Fruit fly (Drosophila melanogaster) whole organism, embryonic: ENCODE data around the gene ppk23.
A peak's percentile ranks its signal among the peaks of the same experiment; 100 is the strongest.

Experiments
- ATbp ChIP-seq: fragments of 200-800 bp; sonication (Bioruptor generic); optimal IDR thresholded peaks from 2 replicates; lab custom pipeline; 2017; ENCODE audit warnings: missing biosample characterization, mild to moderate bottlenecking, missing genetic modification characterization, missing genetic modification reagents
- CG14014 ChIP-seq: fragments of 200-800 bp; sonication (Bioruptor generic); IDR thresholded peaks from 2 replicates; pipeline ENCODE4 v1.3.6; 2022; ENCODE audit warnings: missing biosample characterization, missing genetic modification characterization
- CG14441 ChIP-seq: fragments of 200-800 bp; sonication (Bioruptor generic); IDR thresholded peaks from 2 replicates; pipeline ENCODE4 v1.3.6; 2022; ENCODE audit warnings: missing biosample characterization, missing genetic modification characterization
- CG15696 ChIP-seq: fragments of 200-800 bp; sonication (Bioruptor generic); optimal IDR thresholded peaks from 2 replicates; lab custom pipeline; 2019; ENCODE audit warnings: missing biosample characterization, mild to moderate bottlenecking, missing genetic modification characterization, moderate library complexity
- CG17385 ChIP-seq: fragments of 200-800 bp; sonication (Bioruptor generic); optimal IDR thresholded peaks from 3 replicates; lab custom pipeline; 2018; ENCODE audit warnings: missing biosample characterization, mild to moderate bottlenecking, missing genetic modification characterization
- CG17802 ChIP-seq: fragments of 200-800 bp; sonication (Bioruptor generic); optimal IDR thresholded peaks from 2 replicates; lab custom pipeline; 2018; ENCODE audit warnings: missing biosample characterization, mild to moderate bottlenecking, missing genetic modification characterization, moderate library complexity
- CG31388 ChIP-seq: fragments of 200-800 bp; sonication (Bioruptor generic); optimal IDR thresholded peaks from 2 replicates; lab custom pipeline; 2016; ENCODE audit warnings: missing biosample characterization, missing genetic modification characterization
- CG32532 ChIP-seq: fragments of 200-800 bp; sonication (Bioruptor generic); IDR thresholded peaks from 2 replicates; pipeline ENCODE4 v1.3.6; 2022; ENCODE audit warnings: missing biosample characterization, missing genetic modification characterization
- CG32767 ChIP-seq: fragments of 200-800 bp; sonication (Bioruptor generic); IDR thresholded peaks from 2 replicates; pipeline ENCODE4 v1.3.6; 2022; ENCODE audit warnings: missing biosample characterization, missing genetic modification characterization
- CG6791 ChIP-seq: fragments of 200-800 bp; sonication (Bioruptor generic); IDR thresholded peaks from 3 replicates; pipeline ENCODE4 v1.3.6; 2022; ENCODE audit warnings: missing biosample characterization, missing genetic modification characterization; ENCODE audit not compliant: partially characterized antibody
- CG8290 ChIP-seq, 3 experiments: fragments of 200-800 bp; sonication (Bioruptor generic); optimal IDR thresholded peaks; 2 replicates each; lab custom pipeline; 2016 to 2019; ENCODE audit warnings: missing biosample characterization in 3 of 3, missing genetic modification characterization in 3 of 3, mild to moderate bottlenecking in 2 of 3, moderate library complexity in 1 of 3
- Camta ChIP-seq: fragments of 200-800 bp; sonication (Bioruptor generic); optimal IDR thresholded peaks from 2 replicates; lab custom pipeline; 2016; ENCODE audit warnings: missing biosample characterization, missing genetic modification characterization
- Doc2 ChIP-seq: fragments of 200-800 bp; sonication (Bioruptor generic); IDR thresholded peaks from 2 replicates; pipeline ENCODE4 v1.3.6; 2022; ENCODE audit warnings: missing biosample characterization, missing genetic modification characterization
- Drgx ChIP-seq: fragments of 200-800 bp; sonication (Bioruptor generic); IDR thresholded peaks from 2 replicates; pipeline ENCODE4 v1.3.6; 2022; ENCODE audit warnings: missing biosample characterization, missing genetic modification characterization
- Ets65A ChIP-seq: fragments of 200-800 bp; sonication (Bioruptor generic); peaks from one replicate; lab custom pipeline; 2016; ENCODE audit warnings: missing biosample characterization, missing genetic modification characterization
- HLH4C ChIP-seq: fragments of 200-800 bp; sonication (Bioruptor generic); IDR thresholded peaks from 3 replicates; pipeline ENCODE4 v1.3.6; 2022; ENCODE audit warnings: missing biosample characterization, missing genetic modification characterization; ENCODE audit not compliant: partially characterized antibody
- Hr78 ChIP-seq, 2 experiments: fragments of 200-800 bp in 1 of 2; fragments of >200 bp in 1 of 2; sonication (Bioruptor generic) in 1 of 2; optimal IDR thresholded peaks; 2 replicates each; lab custom pipeline; 2017 to 2019; ENCODE audit warnings: missing biosample characterization in 2 of 2, missing genetic modification characterization in 2 of 2, mild to moderate bottlenecking in 1 of 2, moderate library complexity in 1 of 2
- MTF-1 ChIP-seq: fragments of 200-800 bp; sonication (Bioruptor generic); optimal IDR thresholded peaks from 2 replicates; lab custom pipeline; 2018; ENCODE audit warnings: missing biosample characterization, mild to moderate bottlenecking, missing genetic modification characterization, borderline replicate concordance
- Med ChIP-seq: fragments of 200-800 bp; sonication (Bioruptor generic); peaks from one replicate; lab custom pipeline; 2016; ENCODE audit warnings: missing biosample characterization, missing genetic modification characterization, mild to moderate bottlenecking, inconsistent platforms, moderate library complexity
- Oaz ChIP-seq: fragments of 200-800 bp; sonication (Bioruptor generic); IDR thresholded peaks from 2 replicates; pipeline ENCODE4 v1.3.6; 2022; ENCODE audit warnings: missing biosample characterization, missing genetic modification characterization
- Usf ChIP-seq: fragments of 200-800 bp; sonication (Bioruptor generic); optimal IDR thresholded peaks from 2 replicates; lab custom pipeline; 2017; ENCODE audit warnings: missing genotype, missing biosample characterization, missing genetic modification characterization
- YL-1 ChIP-seq: fragments of 200-800 bp; sonication (Bioruptor generic); optimal IDR thresholded peaks from 3 replicates; lab custom pipeline; 2017; ENCODE audit warnings: missing biosample characterization, mild to moderate bottlenecking, missing genetic modification characterization
- ap ChIP-seq: fragments of 200-800 bp; sonication (Bioruptor generic); IDR thresholded peaks from 2 replicates; pipeline ENCODE4 v1.3.6; 2022; ENCODE audit warnings: missing biosample characterization, missing genetic modification characterization
- bsh ChIP-seq, 2 experiments: fragments of 200-800 bp; sonication (Bioruptor generic); optimal IDR thresholded peaks; 2 replicates each; lab custom pipeline; 2017 to 2018; ENCODE audit warnings: mild to moderate bottlenecking in 2 of 2, missing biosample characterization in 2 of 2, missing genetic modification characterization in 2 of 2, moderate library complexity in 1 of 2
- chn ChIP-seq: fragments of 200-800 bp; sonication (Bioruptor generic); optimal IDR thresholded peaks from 2 replicates; lab custom pipeline; 2016; ENCODE audit warnings: missing biosample characterization, missing genetic modification characterization
- esg ChIP-seq: fragments of 200-800 bp; sonication (Bioruptor generic); conservative IDR thresholded peaks from 2 replicates; pipeline ENCODE4 v1.3.6; 2022; ENCODE audit warnings: missing biosample characterization, missing genetic modification characterization
- fd3F ChIP-seq: fragments of 200-800 bp; sonication (Bioruptor generic); optimal IDR thresholded peaks from 2 replicates; lab custom pipeline; 2018; ENCODE audit warnings: missing biosample characterization, mild to moderate bottlenecking, missing genetic modification characterization, moderate library complexity
- grn ChIP-seq: fragments of 200-800 bp; sonication (Bioruptor generic); optimal IDR thresholded peaks from 3 replicates; lab custom pipeline; 2017; ENCODE audit warnings: missing biosample characterization, missing genetic modification characterization
- gro ChIP-seq: fragments of 200-800 bp; sonication (Bioruptor generic); optimal IDR thresholded peaks from 2 replicates; lab custom pipeline; 2016; ENCODE audit warnings: missing biosample characterization, missing genetic modification characterization
- hb ChIP-seq: fragments of 200-800 bp; sonication (Bioruptor generic); IDR thresholded peaks from 3 replicates; pipeline ENCODE4 v1.3.6; 2022; ENCODE audit warnings: missing biosample characterization, missing genetic modification characterization; ENCODE audit not compliant: partially characterized antibody
- nom ChIP-seq: fragments of 200-800 bp; sonication (Bioruptor generic); optimal IDR thresholded peaks from 2 replicates; lab custom pipeline; 2017; ENCODE audit warnings: missing biosample characterization, missing genetic modification characterization, mild to moderate bottlenecking, moderate library complexity, missing genetic modification reagents
- oc ChIP-seq: fragments of 200-800 bp; sonication (Bioruptor generic); optimal IDR thresholded peaks from 2 replicates; lab custom pipeline; 2018; ENCODE audit warnings: missing biosample characterization, mild to moderate bottlenecking, missing genetic modification characterization, moderate library complexity
- prd ChIP-seq, 3 experiments: fragments of >200 bp in 2 of 3; fragments of 200-800 bp in 1 of 3; sonication (Bioruptor generic) in 1 of 3; optimal IDR thresholded peaks in 2 of 3; IDR thresholded peaks in 1 of 3; 2 replicates in 2 of 3; 3 replicates in 1 of 3; pipeline versions ENCODE4 v1.3.6 to Lab custom; 2017 to 2022; ENCODE audit warnings: missing biosample characterization in 1 of 3, missing genetic modification characterization in 1 of 3
- pum ChIP-seq: fragments of 200-800 bp; sonication (Bioruptor generic); optimal IDR thresholded peaks from 2 replicates; lab custom pipeline; 2016; ENCODE audit warnings: missing biosample characterization, missing genetic modification characterization
- repo ChIP-seq: fragments of 200-800 bp; sonication (Bioruptor generic); optimal IDR thresholded peaks from 2 replicates; lab custom pipeline; 2016; ENCODE audit warnings: missing biosample characterization, missing genetic modification characterization
- row ChIP-seq: fragments of 200-800 bp; sonication (Bioruptor generic); IDR thresholded peaks from 3 replicates; pipeline ENCODE4 v1.3.6; 2022; ENCODE audit warnings: missing biosample characterization, missing genetic modification characterization
- sens ChIP-seq: fragments of 200-800 bp; sonication (Bioruptor generic); peaks from one replicate; lab custom pipeline; 2016; ENCODE audit warnings: missing biosample characterization, missing genetic modification characterization
- tin ChIP-seq: fragments of 200-800 bp; sonication (Bioruptor generic); optimal IDR thresholded peaks from 3 replicates; lab custom pipeline; 2016; ENCODE audit warnings: missing biosample characterization, missing genetic modification characterization
- vnd ChIP-seq: fragments of 200-800 bp; sonication (Bioruptor generic); IDR thresholded peaks from 3 replicates; pipeline ENCODE4 v1.3.6; 2022; ENCODE audit warnings: missing biosample characterization, missing genetic modification characterization; ENCODE audit not compliant: partially characterized antibody

The ppk23 gene

dm6 chrX:17575846-17576245 is 6.8 kb upstream of the ppk23 start:
- TF ChIP-seq Med = peak; percentile 62
- no peak for TF ChIP-seq oc (tag; lab: Kevin White, UChicago)
- TF ChIP-seq CG32532 (GFP tag; lab: Robert Waterston, UW) = 0 out of 2 replicates have a peak, but pooled peaks have one; percentile 11

- TF ChIP-seq fd3F (GFP tag; lab: Kevin White, UChicago) (no peak), CG17385 (GFP tag; lab: Kevin White, UChicago) (no peak), Oaz (GFP tag; lab: Robert Waterston, UW) (no peak), CG14014 (GFP tag; lab: Robert Waterston, UW) (no peak), Ets65A (GFP tag; lab: Kevin White, UChicago) (peak; percentile 7), HLH4C (GFP tag; lab: Robert Waterston, UW) (peak; percentile 48; the same call in 1 of the 3 replicates), vnd (GFP tag; lab: Robert Waterston, UW) (0 out of 3 replicates have a peak, but pooled peaks have one; percentile 21), CG32767 (no peak), esg (GFP tag; lab: Robert Waterston, UW) (no peak), hb (GFP tag; lab: Robert Waterston, UW) (no peak), tin (GFP tag; lab: Kevin White, UChicago) (no peak), CG14441 (GFP tag; lab: Robert Waterston, UW) (no peak), repo (no peak), YL-1 (GFP tag; lab: Kevin White, UChicago) (no peak), Hr78 (GFP tag; optimal IDR thresholded peaks at IDR 0.05; lab: Kevin White, UChicago) (no peak), row (GFP tag; lab: Robert Waterston, UW) (0 out of 3 replicates have a peak, but pooled peaks have one; percentile 16), nom (GFP tag; lab: Kevin White, UChicago) (peak; percentile 21), ap (no peak), Camta (no peak), Drgx (GFP tag; lab: Robert Waterston, UW) (0 out of 2 replicates have a peak, but pooled peaks have one; percentile 11), Med (peak; percentile 55), Usf (no peak), sens (peak; percentile 40), CG6791 (GFP tag; lab: Robert Waterston, UW) (no peak), CG31388 (GFP tag; lab: Kevin White, UChicago) (no peak), ATbp (GFP tag; lab: Kevin White, UChicago) (no peak), gro (no peak), pum (GFP tag; lab: Kevin White, UChicago) (no peak), MTF-1 (no peak), chn (no peak), prd (optimal IDR thresholded peaks at IDR 0.05; lab: Kevin White, UChicago) (no peak), prd (GFP tag; IDR thresholded peaks at IDR 0.05; lab: Robert Waterston, UW) (no peak), CG17802 (tag; lab: Kevin White, UChicago) (no peak), bsh (GFP tag; optimal IDR thresholded peaks at IDR 0.05; lab: Kevin White, UChicago) (peak in 1 of 2 experiments; percentile 8), CG15696 (tag; lab: Kevin White, UChicago) (no peak), CG8290 (GFP tag; optimal IDR thresholded peaks at IDR 0.05; lab: Kevin White, UChicago) (no peak), CG8290 (tag; optimal IDR thresholded peaks at IDR 0.05; lab: Kevin White, UChicago) (no peak), Doc2 (no peak), grn (no peak)
Measured at dm6 chrX:17570912-17571609, 2.0 kb upstream of the ppk23 start.
